Fruit fly (Drosophila melanogaster): ENCODE results near the gene CG14949.

The CG14949 gene

dm6 chr3L:2595481-2595880, 47.7 kb downstream of the CG14949 start, which contains the start of gene CG16984:
CG16984 (plus strand) TSS chr3L:2595781.
- TF ChIP-seq kay (GFP tag; ENCODE audit: borderline replicate concordance), result peak; percentile 62
- TF ChIP-seq toe (GFP tag; optimal IDR thresholded peaks at IDR 0.05), result no peak

Measured in whole organism, adult.